Worm (Caenorhabditis elegans) whole organism, L2 larva: ENCODE measurements around the gene thoc-1.

Source experiments
- aly-2 ChIP-seq: fragments of 150-350 bp; optimal IDR thresholded peaks from 2 replicates; lab custom pipeline; 2014; ENCODE audit warnings: missing biosample characterization, missing genetic modification characterization
- ceh-82 ChIP-seq: fragments of 150-350 bp; optimal IDR thresholded peaks from 2 replicates; lab custom pipeline; 2014; ENCODE audit warnings: missing biosample characterization, missing genetic modification characterization
- fos-1 ChIP-seq: fragments of 150-350 bp; optimal IDR thresholded peaks from 2 replicates; lab custom pipeline; 2014; ENCODE audit warnings: missing biosample characterization, missing genetic modification characterization
- lin-13 ChIP-seq: fragments of 150-350 bp; optimal IDR thresholded peaks from 2 replicates; lab custom pipeline; 2014; ENCODE audit warnings: missing biosample characterization, missing genetic modification reagents, missing genetic modification characterization
- lsy-2 ChIP-seq, 2 experiments: fragments of 150-350 bp in 1 of 2; sonication (generic microtip) in 1 of 2; optimal IDR thresholded peaks; 2 replicates each; lab custom pipeline; 2014 to 2017; ENCODE audit warnings: missing biosample characterization in 2 of 2, missing genetic modification characterization in 2 of 2
- mdl-1 ChIP-seq, 2 experiments: fragments of 150-350 bp in 1 of 2; sonication (generic microtip) in 1 of 2; optimal IDR thresholded peaks; 2 replicates each; lab custom pipeline; 2017; ENCODE audit warnings: missing biosample characterization in 2 of 2, missing genetic modification characterization in 2 of 2
- peb-1 ChIP-seq: fragments of 150-350 bp; optimal IDR thresholded peaks from 2 replicates; lab custom pipeline; 2014; ENCODE audit warnings: missing biosample characterization, missing genetic modification characterization
- unc-39 ChIP-seq: fragments of 150-350 bp; optimal IDR thresholded peaks from 2 replicates; lab custom pipeline; 2014; ENCODE audit warnings: missing biosample characterization, missing genetic modification characterization
- zag-1 ChIP-seq: fragments of 150-350 bp; optimal IDR thresholded peaks from 2 replicates; lab custom pipeline; 2014; ENCODE audit warnings: missing biosample characterization, missing genetic modification characterization
- ztf-1 ChIP-seq: fragments of 200-800 bp; sonication (Bioruptor generic); conservative IDR thresholded peaks from 2 replicates; pipeline ENCODE4 v1.3.6; 2022; ENCODE audit warnings: missing genetic modification characterization, missing compliant biosample characterization

DNA sequence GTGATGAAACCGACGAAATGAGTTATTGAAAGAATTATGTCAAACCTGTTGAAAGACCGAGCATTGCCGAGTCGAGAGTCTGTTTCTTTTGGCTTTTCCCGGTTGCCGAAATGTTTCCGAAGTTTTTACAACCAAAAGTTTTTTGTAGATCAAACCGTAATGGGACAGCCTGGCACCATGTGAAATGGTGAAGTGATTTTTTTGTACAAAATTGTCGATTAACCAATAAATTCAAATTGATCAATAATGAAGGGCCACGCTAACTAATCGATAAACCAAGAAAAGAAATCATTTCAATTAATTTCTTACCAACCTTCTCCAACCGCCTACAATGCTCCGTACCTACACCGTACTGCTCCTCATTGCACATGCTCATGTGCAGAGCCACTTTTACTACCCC is 10.4 kb upstream of the thoc-1 start, which contains the start of gene T02H6.3:
- TF ChIP-seq lin-13 (GFP tag; lab: Kevin White, UChicago), result no peak
- TF ChIP-seq unc-39, result no peak
- TF ChIP-seq lsy-2 (tag; optimal IDR thresholded peaks at IDR 0.05; lab: Kevin White, UChicago), result no peak
- TF ChIP-seq mdl-1 (tag; optimal IDR thresholded peaks at IDR 0.05; lab: Kevin White, UChicago), result no peak
- no peak for TF ChIP-seq peb-1
- TF ChIP-seq fos-1 (tag; lab: Kevin White, UChicago), result no peak
- no peak for TF ChIP-seq zag-1 (tag; lab: Kevin White, UChicago)
- TF ChIP-seq ceh-82, result no peak
- TF ChIP-seq aly-2, result no peak
- TF ChIP-seq ztf-1 (GFP tag; lab: Robert Waterston, UW), result no peak
